Fruit fly (Drosophila melanogaster) whole organism, embryonic: ENCODE results near the gene CG2182.

Experiments
- Atf3 ChIP-seq: fragments of 200-800 bp; sonication (Bioruptor generic); optimal IDR thresholded peaks from 3 replicates; lab custom pipeline; 2016; ENCODE audit warnings: missing biosample characterization, missing genetic modification characterization
- Awh ChIP-seq: fragments of 200-800 bp; sonication (Bioruptor generic); IDR thresholded peaks from 2 replicates; pipeline ENCODE4, ENCODE4 v1.3.6; 2022; ENCODE audit warnings: missing biosample characterization, missing genetic modification characterization
- Bgb ChIP-seq: fragments of 200-800 bp; sonication (Bioruptor generic); IDR thresholded peaks from 2 replicates; pipeline ENCODE4 v1.3.6; 2022; ENCODE audit warnings: missing biosample characterization, missing genetic modification characterization; ENCODE audit not compliant: partially characterized antibody
- C15 ChIP-seq: fragments of 200-800 bp; sonication (Bioruptor generic); IDR thresholded peaks from 3 replicates; pipeline ENCODE4 v1.3.6; 2022; ENCODE audit warnings: missing biosample characterization, missing genetic modification characterization
- CG10147 ChIP-seq: fragments of 200-800 bp; sonication (Bioruptor generic); optimal IDR thresholded peaks from 2 replicates; lab custom pipeline; 2019; ENCODE audit warnings: missing biosample characterization, mild to moderate bottlenecking, missing genetic modification characterization, moderate library complexity
- CG10366 ChIP-seq: fragments of 200-800 bp; sonication (Bioruptor generic); IDR thresholded peaks from 2 replicates; pipeline ENCODE4 v1.3.6; 2022; ENCODE audit warnings: missing biosample characterization, missing genetic modification characterization
- CG10431 ChIP-seq: fragments of 200-800 bp; sonication (Bioruptor generic); optimal IDR thresholded peaks from 3 replicates; lab custom pipeline; 2018; ENCODE audit warnings: missing biosample characterization, mild to moderate bottlenecking, missing genetic modification characterization
- CG11247 ChIP-seq: fragments of 200-800 bp; sonication (Bioruptor generic); IDR thresholded peaks from 2 replicates; pipeline ENCODE4 v1.3.6; 2022; ENCODE audit warnings: missing biosample characterization, missing genetic modification characterization
- CG12744 ChIP-seq: fragments of 200-800 bp; sonication (Bioruptor generic); optimal IDR thresholded peaks from 2 replicates; lab custom pipeline; 2016; ENCODE audit warnings: missing biosample characterization, missing genetic modification characterization
- CG17912 ChIP-seq: fragments of 200-800 bp; sonication (Bioruptor generic); optimal IDR thresholded peaks from 2 replicates; lab custom pipeline; 2018; ENCODE audit warnings: missing biosample characterization, mild to moderate bottlenecking, missing genetic modification characterization
- CG18764 ChIP-seq: fragments of 200-800 bp; sonication (Bioruptor generic); optimal IDR thresholded peaks from 3 replicates; lab custom pipeline; 2016; ENCODE audit warnings: missing biosample characterization, missing genetic modification characterization
- CG2129 ChIP-seq: fragments of 200-800 bp; sonication (Bioruptor generic); IDR thresholded peaks from 2 replicates; pipeline ENCODE4 v1.3.6; 2022; ENCODE audit warnings: missing biosample characterization, missing genetic modification characterization; ENCODE audit not compliant: partially characterized antibody
- CG31224 ChIP-seq: fragments of 200-800 bp; sonication (Bioruptor generic); IDR thresholded peaks from 2 replicates; pipeline ENCODE4 v1.3.6; 2022; ENCODE audit warnings: missing biosample characterization, missing genetic modification characterization
- CG32767 ChIP-seq: fragments of 200-800 bp; sonication (Bioruptor generic); IDR thresholded peaks from 2 replicates; pipeline ENCODE4 v1.3.6; 2022; ENCODE audit warnings: missing biosample characterization, missing genetic modification characterization
- CG3838 ChIP-seq: fragments of 200-800 bp; sonication (Bioruptor generic); optimal IDR thresholded peaks from 3 replicates; lab custom pipeline; 2016; ENCODE audit warnings: missing biosample characterization, missing genetic modification characterization
- CG4328 ChIP-seq: fragments of 200-800 bp; sonication (Bioruptor generic); optimal IDR thresholded peaks from 3 replicates; lab custom pipeline; 2017; ENCODE audit warnings: missing biosample characterization, missing genetic modification reagents, missing genetic modification characterization
- CG4820 ChIP-seq: fragments of 200-800 bp; sonication (Bioruptor generic); optimal IDR thresholded peaks from 3 replicates; lab custom pipeline; 2016; ENCODE audit warnings: missing biosample characterization, missing genetic modification characterization
- CG6765 ChIP-seq: fragments of 200-800 bp; sonication (Bioruptor generic); optimal IDR thresholded peaks from 3 replicates; lab custom pipeline; 2017; ENCODE audit warnings: missing biosample characterization, mild to moderate bottlenecking, missing genetic modification characterization
- CG9609 ChIP-seq: fragments of 200-800 bp; sonication (Bioruptor generic); optimal IDR thresholded peaks from 3 replicates; lab custom pipeline; 2016; ENCODE audit warnings: missing biosample characterization, missing genetic modification characterization
- Deaf1 ChIP-seq: fragments of 200-800 bp; optimal IDR thresholded peaks from 3 replicates; lab custom pipeline; 2019; ENCODE audit warnings: missing biosample characterization, mild to moderate bottlenecking, missing genetic modification characterization, moderate library complexity
- Dek ChIP-seq: fragments of 200-800 bp; sonication (Bioruptor generic); optimal IDR thresholded peaks from 3 replicates; lab custom pipeline; 2019; ENCODE audit warnings: missing biosample characterization, mild to moderate bottlenecking, missing genetic modification characterization, moderate library complexity
- Drgx ChIP-seq: fragments of 200-800 bp; sonication (Bioruptor generic); IDR thresholded peaks from 2 replicates; pipeline ENCODE4 v1.3.6; 2022; ENCODE audit warnings: missing biosample characterization, missing genetic modification characterization
- Ets65A ChIP-seq: fragments of 200-800 bp; sonication (Bioruptor generic); peaks from one replicate; lab custom pipeline; 2016; ENCODE audit warnings: missing biosample characterization, missing genetic modification characterization
- Lim3 ChIP-seq: fragments of 200-800 bp; sonication (Bioruptor generic); IDR thresholded peaks from 2 replicates; pipeline ENCODE4 v1.3.6; 2022; ENCODE audit warnings: missing biosample characterization, missing genetic modification characterization
- MTF-1 ChIP-seq: fragments of 200-800 bp; sonication (Bioruptor generic); optimal IDR thresholded peaks from 2 replicates; lab custom pipeline; 2018; ENCODE audit warnings: missing biosample characterization, mild to moderate bottlenecking, missing genetic modification characterization, borderline replicate concordance
- Pdp1 ChIP-seq, 2 experiments: fragments of 200-800 bp; sonication (Bioruptor generic); optimal IDR thresholded peaks; 3 replicates each; lab custom pipeline; 2016; ENCODE audit warnings: missing biosample characterization in 2 of 2, missing genetic modification characterization in 2 of 2, mild to moderate bottlenecking in 1 of 2, moderate library complexity in 1 of 2
- Ptx1 ChIP-seq: fragments of 200-800 bp; sonication (Bioruptor generic); IDR thresholded peaks from 2 replicates; pipeline ENCODE4 v1.3.6; 2022; ENCODE audit warnings: missing biosample characterization, missing genetic modification characterization
- Sry-δ ChIP-seq: fragments of 200-800 bp; sonication (Bioruptor generic); optimal IDR thresholded peaks from 2 replicates; lab custom pipeline; 2016; ENCODE audit warnings: missing biosample characterization, missing genetic modification characterization
- Tbp ChIP-seq: fragments of >200 bp; optimal IDR thresholded peaks from 2 replicates; lab custom pipeline; 2018; ENCODE audit warnings: missing biosample characterization, missing genetic modification characterization
- ac ChIP-seq: fragments of 200-800 bp; sonication (Bioruptor generic); optimal IDR thresholded peaks from 3 replicates; lab custom pipeline; 2017; ENCODE audit warnings: missing biosample characterization, mild to moderate bottlenecking, missing genetic modification characterization
- al ChIP-seq: fragments of 200-800 bp; sonication (Bioruptor generic); IDR thresholded peaks from 2 replicates; pipeline ENCODE4 v1.3.6; 2022; ENCODE audit warnings: missing biosample characterization, missing genetic modification characterization
- ara ChIP-seq: fragments of 200-800 bp; sonication (Bioruptor generic); IDR thresholded peaks from 2 replicates; pipeline ENCODE4 v1.3.6; 2022; ENCODE audit warnings: missing biosample characterization, missing genetic modification characterization
- ase ChIP-seq: fragments of 200-800 bp; sonication (Bioruptor generic); IDR thresholded peaks from 3 replicates; pipeline ENCODE4 v1.3.6; 2022; ENCODE audit warnings: missing biosample characterization, missing genetic modification characterization
- cg ChIP-seq: fragments of 200-800 bp; sonication (Bioruptor generic); optimal IDR thresholded peaks from 3 replicates; lab custom pipeline; 2019; ENCODE audit warnings: missing biosample characterization, mild to moderate bottlenecking, missing genetic modification characterization, moderate library complexity
- crol ChIP-seq: fragments of 200-800 bp; sonication (Bioruptor generic); IDR thresholded peaks from 2 replicates; pipeline ENCODE4 v1.3.6; 2022; ENCODE audit warnings: missing biosample characterization, missing genetic modification characterization
- dm ChIP-seq: fragments of 200-800 bp; sonication (Bioruptor generic); optimal IDR thresholded peaks from 3 replicates; lab custom pipeline; 2016; ENCODE audit warnings: missing biosample characterization, missing genetic modification characterization
- dysf ChIP-seq: fragments of 200-800 bp; sonication (Bioruptor generic); IDR thresholded peaks from 3 replicates; pipeline ENCODE4 v1.3.6; 2022; ENCODE audit warnings: missing biosample characterization, missing genetic modification characterization
- ems ChIP-seq: fragments of 200-800 bp; sonication (Bioruptor generic); optimal IDR thresholded peaks from 3 replicates; lab custom pipeline; 2016; ENCODE audit warnings: missing biosample characterization, missing genetic modification characterization
- exex ChIP-seq: fragments of 200-800 bp; sonication (Bioruptor generic); optimal IDR thresholded peaks from 4 replicates; lab custom pipeline; 2018; ENCODE audit warnings: missing biosample characterization, mild to moderate bottlenecking, missing genetic modification characterization, moderate library complexity
- h ChIP-seq: fragments of >200 bp; optimal IDR thresholded peaks from 2 replicates; lab custom pipeline; 2017
- jigr1 ChIP-seq: fragments of 200-800 bp; sonication (Bioruptor generic); IDR thresholded peaks from 3 replicates; pipeline ENCODE4 v1.3.6; 2022; ENCODE audit warnings: missing biosample characterization, missing genetic modification characterization
- mirr ChIP-seq: fragments of 200-800 bp; sonication (Bioruptor generic); optimal IDR thresholded peaks from 3 replicates; lab custom pipeline; 2018; ENCODE audit warnings: missing biosample characterization, mild to moderate bottlenecking, missing genetic modification characterization
- nmo ChIP-seq: fragments of 200-800 bp; sonication (Bioruptor generic); optimal IDR thresholded peaks from 2 replicates; lab custom pipeline; 2018; ENCODE audit warnings: missing biosample characterization, mild to moderate bottlenecking, missing genetic modification characterization, moderate library complexity
- nom ChIP-seq: fragments of 200-800 bp; sonication (Bioruptor generic); optimal IDR thresholded peaks from 2 replicates; lab custom pipeline; 2017; ENCODE audit warnings: missing biosample characterization, missing genetic modification characterization, mild to moderate bottlenecking, moderate library complexity, missing genetic modification reagents
- odd ChIP-seq: fragments of 200-800 bp; sonication (Bioruptor generic); optimal IDR thresholded peaks from 2 replicates; lab custom pipeline; 2017; ENCODE audit warnings: missing biosample characterization, mild to moderate bottlenecking, missing genetic modification characterization
- pan ChIP-seq, 4 experiments: fragments of >200 bp in 3 of 4; fragments of 200-800 bp in 1 of 4; sonication (Bioruptor generic) in 1 of 4; optimal IDR thresholded peaks in 3 of 4; IDR thresholded peaks in 1 of 4; 2 replicates each; pipeline versions ENCODE4 v1.3.6 to Lab custom; 2017 to 2022; ENCODE audit warnings: missing biosample characterization in 2 of 4, missing genetic modification characterization in 2 of 4, mixed read lengths in 1 of 4
- psq ChIP-seq: fragments of 200-800 bp; sonication (Bioruptor generic); optimal IDR thresholded peaks from 2 replicates; lab custom pipeline; 2017; ENCODE audit warnings: missing biosample characterization, missing genetic modification characterization
- run ChIP-seq: fragments of 200-800 bp; sonication (Bioruptor generic); optimal IDR thresholded peaks from 3 replicates; lab custom pipeline; 2018; ENCODE audit warnings: missing biosample characterization, mild to moderate bottlenecking, missing genetic modification characterization
- salm ChIP-seq: fragments of 200-800 bp; sonication (Bioruptor generic); optimal IDR thresholded peaks from 2 replicates; lab custom pipeline; 2018; ENCODE audit warnings: missing biosample characterization, mild to moderate bottlenecking, missing genetic modification characterization
- sd ChIP-seq: fragments of 200-800 bp; sonication (Bioruptor generic); optimal IDR thresholded peaks from 3 replicates; lab custom pipeline; 2018; ENCODE audit warnings: missing biosample characterization, mild to moderate bottlenecking, missing genetic modification characterization, moderate library complexity
- sisA ChIP-seq: fragments of 200-800 bp; sonication (Bioruptor generic); IDR thresholded peaks from 2 replicates; pipeline ENCODE4 v1.3.6; 2022; ENCODE audit warnings: missing biosample characterization, missing genetic modification characterization
- tin ChIP-seq: fragments of 200-800 bp; sonication (Bioruptor generic); optimal IDR thresholded peaks from 3 replicates; lab custom pipeline; 2016; ENCODE audit warnings: missing biosample characterization, missing genetic modification characterization
- vvl ChIP-seq: fragments of 200-800 bp; sonication (Bioruptor generic); IDR thresholded peaks from 2 replicates; pipeline ENCODE4 v1.3.6; 2022; ENCODE audit warnings: missing biosample characterization, missing genetic modification characterization

CG2182 gene

DNA sequence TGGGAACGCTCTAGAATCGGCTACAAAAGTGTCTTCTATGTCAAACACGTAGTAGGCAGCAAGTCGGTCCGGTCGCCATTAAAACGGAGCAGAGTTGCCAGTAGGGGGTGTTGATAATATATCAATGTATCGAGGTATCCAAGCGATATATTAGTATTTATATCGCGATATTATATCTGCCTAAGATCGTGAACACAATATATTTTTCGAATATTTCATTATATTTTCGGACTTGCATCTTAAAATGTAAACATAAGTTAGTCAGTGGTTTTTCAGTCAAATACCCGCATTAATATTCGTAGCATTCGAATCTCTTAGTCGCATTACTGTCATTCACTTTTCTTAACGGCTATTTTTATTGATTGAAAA is at the start of gene CG2182:
Gene CG2182 (minus strand): TSS at position 84 of the 369 bp plus-strand sequence.
- no peak for TF ChIP-seq CG32767 (GFP tag; lab: Robert Waterston, UW)
- peak in 1 of 2 experiments; percentile 33 for TF ChIP-seq Pdp1 (GFP tag; optimal IDR thresholded peaks at IDR 0.05; lab: Kevin White, UChicago)
- TF ChIP-seq Tbp (GFP tag; lab: Kevin White, UChicago), result no peak
- TF ChIP-seq C15 (GFP tag; lab: Robert Waterston, UW), result no peak
- no peak for TF ChIP-seq CG17912 (GFP tag; lab: Kevin White, UChicago)
- no peak for TF ChIP-seq CG9609
- no peak for TF ChIP-seq al (GFP tag; lab: Robert Waterston, UW)
- no peak for TF ChIP-seq cg (GFP tag; lab: Kevin White, UChicago)
- TF ChIP-seq Atf3 (GFP tag; lab: Kevin White, UChicago), result no peak
- no peak for TF ChIP-seq nom
- no peak for TF ChIP-seq exex (tag; lab: Kevin White, UChicago)
- TF ChIP-seq jigr1 (GFP tag; lab: Robert Waterston, UW), result no peak
- no peak for TF ChIP-seq pan (optimal IDR thresholded peaks at IDR 0.05; lab: Kevin White, UChicago)
- no peak for TF ChIP-seq pan (GFP tag; optimal IDR thresholded peaks at IDR 0.05 in 1 of 2, IDR thresholded peaks at IDR 0.05 in 1 of 2)
- no peak for TF ChIP-seq CG11247 (GFP tag; lab: Robert Waterston, UW)
- TF ChIP-seq CG18764 (GFP tag; lab: Kevin White, UChicago), result peak; percentile 25
- no peak for TF ChIP-seq nmo
- TF ChIP-seq dysf (GFP tag; lab: Robert Waterston, UW), result peak; percentile 54; the same call in 2 of the 3 replicates
- TF ChIP-seq ase (GFP tag; lab: Robert Waterston, UW), result no peak
- no peak for TF ChIP-seq CG10431 (GFP tag; lab: Kevin White, UChicago)
- no peak for TF ChIP-seq Drgx (GFP tag; lab: Robert Waterston, UW)
- no peak for TF ChIP-seq MTF-1
- no peak for TF ChIP-seq Lim3 (GFP tag; lab: Robert Waterston, UW)
- peak; percentile 77 for TF ChIP-seq Bgb (GFP tag; lab: Robert Waterston, UW)
- TF ChIP-seq CG10147 (GFP tag; lab: Kevin White, UChicago), result no peak
- TF ChIP-seq Awh (GFP tag; lab: Robert Waterston, UW), result no peak
- no peak for TF ChIP-seq Ets65A
- no peak for TF ChIP-seq CG10366
- no peak for TF ChIP-seq dm (GFP tag; lab: Kevin White, UChicago)
- TF ChIP-seq salm (tag; lab: Kevin White, UChicago), result no peak
- TF ChIP-seq CG4328 (GFP tag; lab: Kevin White, UChicago), result no peak
- TF ChIP-seq Deaf1 (tag; lab: Kevin White, UChicago), result no peak
- TF ChIP-seq odd (GFP tag; lab: Kevin White, UChicago), result no peak
- no peak for TF ChIP-seq CG3838 (GFP tag; lab: Kevin White, UChicago)
- no peak for TF ChIP-seq ac
- TF ChIP-seq Ptx1 (GFP tag; lab: Robert Waterston, UW), result no peak
- TF ChIP-seq ara (GFP tag; lab: Robert Waterston, UW), result no peak
- TF ChIP-seq CG12744 (GFP tag; lab: Kevin White, UChicago), result no peak
- no peak for TF ChIP-seq CG4820 (GFP tag; lab: Kevin White, UChicago)
- TF ChIP-seq tin, result no peak
- no peak for TF ChIP-seq CG6765 (GFP tag; lab: Kevin White, UChicago)
- no peak for TF ChIP-seq mirr (GFP tag; lab: Kevin White, UChicago)
- TF ChIP-seq CG31224 (GFP tag; lab: Robert Waterston, UW), result no peak
- TF ChIP-seq vvl (GFP tag; lab: Robert Waterston, UW), result no peak
- TF ChIP-seq psq, result no peak
- no peak for TF ChIP-seq ems (GFP tag; lab: Kevin White, UChicago)
- no peak for TF ChIP-seq h (lab: Kevin White, UChicago)
- TF ChIP-seq Dek (tag; lab: Kevin White, UChicago), result no peak
- peak; percentile 39; the same call in 1 of the 2 replicates for TF ChIP-seq CG2129 (GFP tag; lab: Robert Waterston, UW)
- TF ChIP-seq sd, result no peak
- no peak for TF ChIP-seq run
- TF ChIP-seq Sry-δ, result peak; percentile 53
- no peak for TF ChIP-seq crol (GFP tag; lab: Robert Waterston, UW)
- no peak for TF ChIP-seq sisA
